Fruit fly (Drosophila melanogaster) whole organism, embryonic: ENCODE results near the gene CG32428.

ENCODE experiments used
- ATbp ChIP-seq: fragments of 200-800 bp; sonication (Bioruptor generic); optimal IDR thresholded peaks from 2 replicates; lab custom pipeline; 2017; ENCODE audit warnings: missing biosample characterization, mild to moderate bottlenecking, missing genetic modification characterization, missing genetic modification reagents
- Ada2b ChIP-seq: fragments of 200-800 bp; sonication (Bioruptor generic); IDR thresholded peaks from 2 replicates; pipeline ENCODE4 v1.3.6; 2022; ENCODE audit warnings: missing biosample characterization, missing genetic modification characterization
- B-H2 ChIP-seq: fragments of 200-800 bp; sonication (Bioruptor generic); optimal IDR thresholded peaks from 2 replicates; lab custom pipeline; 2018; ENCODE audit warnings: missing biosample characterization, mild to moderate bottlenecking, missing genetic modification characterization
- Blimp-1 ChIP-seq: fragments of 200-800 bp; sonication (Bioruptor generic); optimal IDR thresholded peaks from 3 replicates; lab custom pipeline; 2018; ENCODE audit warnings: missing biosample characterization, missing genetic modification characterization, mild to moderate bottlenecking, moderate library complexity, missing genetic modification reagents
- CG11398 ChIP-seq: fragments of 200-800 bp; sonication (Bioruptor generic); optimal IDR thresholded peaks from 2 replicates; lab custom pipeline; 2016; ENCODE audit warnings: missing biosample characterization, missing genetic modification characterization
- CG11696 ChIP-seq: fragments of 200-800 bp; sonication (Bioruptor generic); IDR thresholded peaks from 2 replicates; pipeline ENCODE4 v1.3.6; 2022; ENCODE audit warnings: missing biosample characterization, missing genetic modification characterization
- CG12071 ChIP-seq: fragments of 200-800 bp; sonication (Bioruptor generic); optimal IDR thresholded peaks from 3 replicates; lab custom pipeline; 2018; ENCODE audit warnings: missing biosample characterization, mild to moderate bottlenecking, missing genetic modification characterization
- CG14050 ChIP-seq: fragments of 200-800 bp; sonication (Bioruptor generic); IDR thresholded peaks from 3 replicates; pipeline ENCODE4 v1.3.6; 2022; ENCODE audit warnings: missing biosample characterization, missing genetic modification characterization
- CG3281 ChIP-seq: fragments of 200-800 bp; sonication (Bioruptor generic); optimal IDR thresholded peaks from 3 replicates; lab custom pipeline; 2017; ENCODE audit warnings: missing biosample characterization, mild to moderate bottlenecking, missing genetic modification characterization
- CG4707 ChIP-seq: fragments of 200-800 bp; sonication (Bioruptor generic); optimal IDR thresholded peaks from 2 replicates; lab custom pipeline; 2018; ENCODE audit warnings: missing biosample characterization, mild to moderate bottlenecking, missing genetic modification characterization, moderate library complexity
- CG6765 ChIP-seq: fragments of 200-800 bp; sonication (Bioruptor generic); optimal IDR thresholded peaks from 3 replicates; lab custom pipeline; 2017; ENCODE audit warnings: missing biosample characterization, mild to moderate bottlenecking, missing genetic modification characterization
- CG6791 ChIP-seq: fragments of 200-800 bp; sonication (Bioruptor generic); IDR thresholded peaks from 3 replicates; pipeline ENCODE4 v1.3.6; 2022; ENCODE audit warnings: missing biosample characterization, missing genetic modification characterization; ENCODE audit not compliant: partially characterized antibody
- CG6854 ChIP-seq: fragments of 200-800 bp; sonication (Bioruptor generic); optimal IDR thresholded peaks from 3 replicates; lab custom pipeline; 2017; ENCODE audit warnings: missing biosample characterization, mild to moderate bottlenecking, missing genetic modification characterization
- CG8281 ChIP-seq: fragments of 200-800 bp; sonication (Bioruptor generic); optimal IDR thresholded peaks from 2 replicates; lab custom pipeline; 2018; ENCODE audit warnings: missing biosample characterization, mild to moderate bottlenecking, missing genetic modification characterization, moderate library complexity
- CG8924 ChIP-seq: fragments of 200-800 bp; optimal IDR thresholded peaks from 3 replicates; lab custom pipeline; 2019; ENCODE audit warnings: missing biosample characterization, mild to moderate bottlenecking, missing genetic modification characterization, moderate library complexity
- Camta ChIP-seq: fragments of 200-800 bp; sonication (Bioruptor generic); optimal IDR thresholded peaks from 2 replicates; lab custom pipeline; 2016; ENCODE audit warnings: missing biosample characterization, missing genetic modification characterization
- Chrac-16 ChIP-seq: fragments of 200-800 bp; sonication (Bioruptor generic); optimal IDR thresholded peaks from 3 replicates; lab custom pipeline; 2016; ENCODE audit warnings: missing biosample characterization, missing genetic modification characterization
- D19A ChIP-seq: fragments of 200-800 bp; optimal IDR thresholded peaks from 3 replicates; lab custom pipeline; 2019; ENCODE audit warnings: missing biosample characterization, mild to moderate bottlenecking, missing genetic modification characterization, moderate library complexity
- Deaf1 ChIP-seq: fragments of 200-800 bp; optimal IDR thresholded peaks from 3 replicates; lab custom pipeline; 2019; ENCODE audit warnings: missing biosample characterization, mild to moderate bottlenecking, missing genetic modification characterization, moderate library complexity
- Dfd ChIP-seq, 2 experiments: fragments of >200 bp; optimal IDR thresholded peaks; 2 replicates each; lab custom pipeline; 2017; ENCODE audit warnings: missing biosample characterization in 2 of 2, missing genetic modification characterization in 2 of 2
- Eip74EF ChIP-seq, 2 experiments: fragments of 200-800 bp in 1 of 2; fragments of >200 bp in 1 of 2; sonication (Bioruptor generic) in 1 of 2; optimal IDR thresholded peaks; 2 replicates each; lab custom pipeline; 2017 to 2019; ENCODE audit warnings: missing biosample characterization in 2 of 2, missing genetic modification characterization in 2 of 2, mild to moderate bottlenecking in 1 of 2, moderate library complexity in 1 of 2
- Fer3 ChIP-seq: fragments of 200-800 bp; sonication (Bioruptor generic); optimal IDR thresholded peaks from 2 replicates; lab custom pipeline; 2018; ENCODE audit warnings: missing biosample characterization, mild to moderate bottlenecking, missing genetic modification characterization, moderate library complexity
- H2.0 ChIP-seq: fragments of 200-800 bp; sonication (Bioruptor generic); IDR thresholded peaks from 2 replicates; pipeline ENCODE4 v1.3.6; 2022; ENCODE audit warnings: missing biosample characterization, missing genetic modification characterization
- HHEX ChIP-seq: fragments of 200-800 bp; sonication (Bioruptor generic); optimal IDR thresholded peaks from 3 replicates; lab custom pipeline; 2017; ENCODE audit warnings: missing biosample characterization, mild to moderate bottlenecking, missing genetic modification characterization, missing genetic modification reagents
- Hand ChIP-seq: fragments of 200-800 bp; sonication (Bioruptor generic); optimal IDR thresholded peaks from 2 replicates; lab custom pipeline; 2017; ENCODE audit warnings: mild to moderate bottlenecking, missing biosample characterization, missing genetic modification reagents, missing genetic modification characterization
- HmgD ChIP-seq: fragments of 200-800 bp; sonication (Bioruptor generic); optimal IDR thresholded peaks from 3 replicates; lab custom pipeline; 2016; ENCODE audit warnings: missing biosample characterization, missing genetic modification characterization
- Nf-YA ChIP-seq: fragments of 200-800 bp; sonication (Bioruptor generic); IDR thresholded peaks from 2 replicates; pipeline ENCODE4 v1.3.6; 2022; ENCODE audit warnings: missing biosample characterization, missing genetic modification characterization
- Nf-YC ChIP-seq: fragments of 200-800 bp; optimal IDR thresholded peaks from 3 replicates; lab custom pipeline; 2019; ENCODE audit warnings: missing biosample characterization, mild to moderate bottlenecking, missing genetic modification characterization, moderate library complexity
- abd-A ChIP-seq: fragments of 200-800 bp; sonication (Bioruptor generic); optimal IDR thresholded peaks from 3 replicates; lab custom pipeline; 2019; ENCODE audit warnings: missing biosample characterization, mild to moderate bottlenecking, missing genetic modification characterization, moderate library complexity
- al ChIP-seq: fragments of 200-800 bp; sonication (Bioruptor generic); IDR thresholded peaks from 2 replicates; pipeline ENCODE4 v1.3.6; 2022; ENCODE audit warnings: missing biosample characterization, missing genetic modification characterization
- ash1 ChIP-seq: fragments of 200-800 bp; sonication (Bioruptor generic); optimal IDR thresholded peaks from 2 replicates; lab custom pipeline; 2018; ENCODE audit warnings: missing biosample characterization, mild to moderate bottlenecking, missing genetic modification characterization
- bigmax ChIP-seq: fragments of 200-800 bp; sonication (Bioruptor generic); optimal IDR thresholded peaks from 2 replicates; lab custom pipeline; 2018; ENCODE audit warnings: missing biosample characterization, mild to moderate bottlenecking, missing genetic modification characterization
- bsh ChIP-seq, 2 experiments: fragments of 200-800 bp; sonication (Bioruptor generic); optimal IDR thresholded peaks; 2 replicates each; lab custom pipeline; 2017 to 2018; ENCODE audit warnings: mild to moderate bottlenecking in 2 of 2, missing biosample characterization in 2 of 2, missing genetic modification characterization in 2 of 2, moderate library complexity in 1 of 2
- cwo ChIP-seq: fragments of 200-800 bp; sonication (Bioruptor generic); optimal IDR thresholded peaks from 3 replicates; lab custom pipeline; 2017; ENCODE audit warnings: missing biosample characterization, missing genetic modification characterization, mild to moderate bottlenecking, moderate library complexity, missing genetic modification reagents
- gcm2 ChIP-seq: fragments of 200-800 bp; sonication (Bioruptor generic); optimal IDR thresholded peaks from 2 replicates; lab custom pipeline; 2016; ENCODE audit warnings: missing biosample characterization, missing genetic modification characterization
- gsb ChIP-seq: fragments of 200-800 bp; sonication (Bioruptor generic); IDR thresholded peaks from 2 replicates; pipeline ENCODE4 v1.3.6; 2022; ENCODE audit warnings: missing biosample characterization, missing genetic modification characterization
- kay ChIP-seq: fragments of 200-800 bp; sonication (Bioruptor generic); optimal IDR thresholded peaks from 2 replicates; lab custom pipeline; 2016; ENCODE audit warnings: missing biosample characterization, missing genetic modification characterization
- lbe ChIP-seq: fragments of 200-800 bp; sonication (Bioruptor generic); optimal IDR thresholded peaks from 2 replicates; lab custom pipeline; 2016; ENCODE audit warnings: missing biosample characterization, mild to moderate bottlenecking, missing genetic modification characterization
- lilli ChIP-seq: fragments of 200-800 bp; sonication (Bioruptor generic); optimal IDR thresholded peaks from 3 replicates; lab custom pipeline; 2016; ENCODE audit warnings: missing biosample characterization, missing genetic modification characterization
- lmd ChIP-seq: fragments of 200-800 bp; sonication (Bioruptor generic); IDR thresholded peaks from 2 replicates; pipeline ENCODE4 v1.3.6; 2022; ENCODE audit warnings: missing biosample characterization, missing genetic modification characterization
- maf-S ChIP-seq: fragments of 200-800 bp; sonication (Bioruptor generic); optimal IDR thresholded peaks from 2 replicates; lab custom pipeline; 2016; ENCODE audit warnings: missing biosample characterization, missing genetic modification characterization
- mirr ChIP-seq: fragments of 200-800 bp; sonication (Bioruptor generic); optimal IDR thresholded peaks from 3 replicates; lab custom pipeline; 2018; ENCODE audit warnings: missing biosample characterization, mild to moderate bottlenecking, missing genetic modification characterization
- odd ChIP-seq: fragments of 200-800 bp; sonication (Bioruptor generic); optimal IDR thresholded peaks from 2 replicates; lab custom pipeline; 2017; ENCODE audit warnings: missing biosample characterization, mild to moderate bottlenecking, missing genetic modification characterization
- prd ChIP-seq, 3 experiments: fragments of >200 bp in 2 of 3; fragments of 200-800 bp in 1 of 3; sonication (Bioruptor generic) in 1 of 3; optimal IDR thresholded peaks in 2 of 3; IDR thresholded peaks in 1 of 3; 2 replicates in 2 of 3; 3 replicates in 1 of 3; pipeline versions ENCODE4 v1.3.6 to Lab custom; 2017 to 2022; ENCODE audit warnings: missing biosample characterization in 1 of 3, missing genetic modification characterization in 1 of 3
- sim ChIP-seq: fragments of 200-800 bp; sonication (Bioruptor generic); IDR thresholded peaks from 2 replicates; pipeline ENCODE4 v1.3.6; 2022; ENCODE audit warnings: missing biosample characterization, missing genetic modification characterization
- sna ChIP-seq: fragments of 200-800 bp; sonication (Bioruptor generic); IDR thresholded peaks from 2 replicates; pipeline ENCODE4 v1.3.6; 2022; ENCODE audit warnings: missing biosample characterization, missing genetic modification characterization; ENCODE audit not compliant: partially characterized antibody
- tgo ChIP-seq: fragments of 200-800 bp; sonication (Bioruptor generic); IDR thresholded peaks from 3 replicates; pipeline ENCODE4 v1.3.6; 2022; ENCODE audit warnings: missing biosample characterization, missing genetic modification characterization
- tup ChIP-seq: fragments of 200-800 bp; sonication (Bioruptor generic); optimal IDR thresholded peaks from 2 replicates; lab custom pipeline; 2016; ENCODE audit warnings: missing biosample characterization, mild to moderate bottlenecking, missing genetic modification characterization, moderate library complexity

CG32428 gene

dm6 chr3L:20508136-20508635 is 34.7 kb upstream of the CG32428 start (continued):
- TF ChIP-seq CG11696 (GFP tag; lab: Robert Waterston, UW) (peak; percentile 74), CG11398 (GFP tag; lab: Kevin White, UChicago) (peak; percentile 83), gsb (GFP tag; lab: Robert Waterston, UW) (peak; percentile 92), lilli (GFP tag; lab: Kevin White, UChicago) (peak; percentile 98), CG4707 (GFP tag; lab: Kevin White, UChicago) (peak; percentile 66), HHEX (GFP tag; lab: Kevin White, UChicago) (peak; percentile 96), CG12071 (GFP tag; lab: Kevin White, UChicago) (peak; percentile 81), sna (GFP tag; lab: Robert Waterston, UW) (no peak), sim (peak; percentile 64; the same call in 1 of the 2 replicates), Ada2b (GFP tag; lab: Robert Waterston, UW) (peak; percentile 94), odd (peak; percentile 82), lbe (GFP tag; lab: Kevin White, UChicago) (peak; percentile 81), CG14050 (GFP tag; lab: Robert Waterston, UW) (peak; percentile 71; the same call in 2 of the 3 replicates), Dfd (GFP tag; optimal IDR thresholded peaks at IDR 0.05; lab: Kevin White, UChicago) (peak in 1 of 2 experiments; percentile 94), mirr (GFP tag; lab: Kevin White, UChicago) (peak; percentile 89), abd-A (tag; lab: Kevin White, UChicago) (peak; percentile 86), CG6791 (GFP tag; lab: Robert Waterston, UW) (0 out of 3 replicates have a peak, but pooled peaks have one; percentile 51), prd (optimal IDR thresholded peaks at IDR 0.05; lab: Kevin White, UChicago) (no peak), prd (GFP tag; IDR thresholded peaks at IDR 0.05; lab: Robert Waterston, UW) (peak; percentile 96), D19A (peak; percentile 85), maf-S (GFP tag; lab: Kevin White, UChicago) (peak; percentile 88), ATbp (GFP tag; lab: Kevin White, UChicago) (peak; percentile 72), kay (GFP tag; lab: Kevin White, UChicago) (peak; percentile 95), Hand (GFP tag; lab: Kevin White, UChicago) (peak; percentile 89), lmd (peak; percentile 96), CG3281 (GFP tag; lab: Kevin White, UChicago) (peak; percentile 97), cwo (GFP tag; lab: Kevin White, UChicago) (peak; percentile 97), Chrac-16 (GFP tag; lab: Kevin White, UChicago) (peak; percentile 93), Deaf1 (tag; lab: Kevin White, UChicago) (no peak), ash1 (GFP tag; lab: Kevin White, UChicago) (peak; percentile 81), Eip74EF (GFP tag; optimal IDR thresholded peaks at IDR 0.05; lab: Kevin White, UChicago) (peak in 1 of 2 experiments; percentile 85), CG6765 (peak; percentile 92), Fer3 (tag; lab: Kevin White, UChicago) (peak; percentile 96), Camta (GFP tag; lab: Kevin White, UChicago) (peak; percentile 89), bigmax (GFP tag; lab: Kevin White, UChicago) (peak; percentile 30), H2.0 (GFP tag; lab: Robert Waterston, UW) (peak; percentile 90), gcm2 (GFP tag; lab: Kevin White, UChicago) (peak; percentile 76), CG8924 (tag; lab: Kevin White, UChicago) (peak; percentile 89), B-H2 (GFP tag; lab: Kevin White, UChicago) (peak; percentile 96), Nf-YC (peak; percentile 74), CG6854 (GFP tag; lab: Kevin White, UChicago) (peak; percentile 85), al (GFP tag; lab: Robert Waterston, UW) (peak; percentile 95), CG8281 (peak; percentile 76), bsh (GFP tag; optimal IDR thresholded peaks at IDR 0.05; lab: Kevin White, UChicago) (peak; percentile 71 to 86), tgo (peak; percentile 95), tup (peak; percentile 80), Blimp-1 (GFP tag; lab: Kevin White, UChicago) (peak; percentile 89), HmgD (GFP tag; lab: Kevin White, UChicago) (peak; percentile 81), Nf-YA (GFP tag; lab: Robert Waterston, UW) (peak; percentile 57; the same call in 1 of the 2 replicates)
